Fruit fly (Drosophila melanogaster): ENCODE data around the gene Snap24.

Snap24 gene

dm6 chr3R:9791177-9791806, 28.3 kb upstream of the Snap24 start, which contains the start of the genes CG12945 and CG8507 (continued):
- TF ChIP-seq CG15514 (GFP tag; optimal IDR thresholded peaks at IDR 0.05) (peak; percentile 40), stwl (tag; optimal IDR thresholded peaks at IDR 0.05) (peak; percentile 65), CG6765 (GFP tag; optimal IDR thresholded peaks at IDR 0.05) (no peak), CG9932 (GFP tag; IDR thresholded peaks at IDR 0.05) (peak; percentile 67), CG12155 (GFP tag; optimal IDR thresholded peaks at IDR 0.05) (peak; percentile 35), CG3163 (GFP tag; optimal IDR thresholded peaks at IDR 0.05) (no peak), hb (GFP tag; IDR thresholded peaks at IDR 0.05; ENCODE audit: partially characterized antibody) (no peak), CG6791 (GFP tag; IDR thresholded peaks at IDR 0.05; ENCODE audit: partially characterized antibody) (no peak), Ssrp (tag; optimal IDR thresholded peaks at IDR 0.05) (peak; percentile 28), dm (GFP tag; optimal IDR thresholded peaks at IDR 0.05) (peak; percentile 34), CG15601 (tag; optimal IDR thresholded peaks at IDR 0.05) (peak; percentile 35), Xbp1 (GFP tag; optimal IDR thresholded peaks at IDR 0.05) (peak; percentile 68), bsh (GFP tag; optimal IDR thresholded peaks at IDR 0.05) (peak in 1 of 2 experiments; percentile 20), CG33213 (GFP tag; optimal IDR thresholded peaks at IDR 0.05) (no peak), CG30020 (tag; optimal IDR thresholded peaks at IDR 0.05) (peak; percentile 52), CG14860 (GFP tag; IDR thresholded peaks at IDR 0.05; ENCODE audit: partially characterized antibody) (no peak), Hr51 (GFP tag; optimal IDR thresholded peaks at IDR 0.05) (no peak), CG2875 (GFP tag; optimal IDR thresholded peaks at IDR 0.05) (no peak), ac (GFP tag; optimal IDR thresholded peaks at IDR 0.05) (no peak), Elba2 (GFP tag; optimal IDR thresholded peaks at IDR 0.05) (peak; percentile 37), CG4617 (GFP tag; optimal IDR thresholded peaks at IDR 0.05; ENCODE audit: borderline replicate concordance) (peak; percentile 41), CG17568 (GFP tag; optimal IDR thresholded peaks at IDR 0.05) (no peak), Oaz (GFP tag; IDR thresholded peaks at IDR 0.05) (no peak), mam (GFP tag; optimal IDR thresholded peaks at IDR 0.05) (peak; percentile 44), ems (GFP tag; optimal IDR thresholded peaks at IDR 0.05) (peak; percentile 1), MBD-R2 (GFP tag; IDR thresholded peaks at IDR 0.05) (peak; percentile 75), dysf (GFP tag; IDR thresholded peaks at IDR 0.05) (peak; percentile 34; the same call in 1 of the 3 replicates), eyg (GFP tag; optimal IDR thresholded peaks at IDR 0.05) (no peak), GATAe (GFP tag; conservative IDR thresholded peaks at IDR 0.05) (no peak), Abd-B (GFP tag; optimal IDR thresholded peaks at IDR 0.05) (peak; percentile 76), Mrtf (GFP tag; IDR thresholded peaks at IDR 0.05) (no peak), BtbVII (GFP tag; optimal IDR thresholded peaks at IDR 0.05) (no peak), CG10366 (GFP tag; IDR thresholded peaks at IDR 0.05) (no peak; the same call in 1 of the 2 replicates), CG12236 (GFP tag; optimal IDR thresholded peaks at IDR 0.05) (no peak)

dm6 chr3R:9784341-9785062, 21.6 kb upstream of the Snap24 start, which contains the start of the genes MtnA and CG8500:
TSS of gene MtnA (minus strand) at chr3R:9784370.
TSS of gene CG8500 (plus strand) at chr3R:9784653.
- TF ChIP-seq lbe (GFP tag; optimal IDR thresholded peaks at IDR 0.05) (no peak), ssp (GFP tag; IDR thresholded peaks at IDR 0.05) (no peak), CG11723 (GFP tag; optimal IDR thresholded peaks at IDR 0.05) (no peak), dmrt11E (tag; optimal IDR thresholded peaks at IDR 0.05) (no peak), inv (GFP tag; IDR thresholded peaks at IDR 0.05; ENCODE audit: partially characterized antibody) (peak; percentile 28; the same call in 1 of the 2 replicates), gsb-n (tag; optimal IDR thresholded peaks at IDR 0.05) (no peak), chif (GFP tag; optimal IDR thresholded peaks at IDR 0.05) (no peak), CG18764 (GFP tag; optimal IDR thresholded peaks at IDR 0.05) (no peak), lilli (GFP tag; optimal IDR thresholded peaks at IDR 0.05) (no peak), NfI (GFP tag; optimal IDR thresholded peaks at IDR 0.05) (no peak), Vsx1 (GFP tag; optimal IDR thresholded peaks at IDR 0.05) (no peak), seq (GFP tag; IDR thresholded peaks at IDR 0.05) (peak; percentile 31; the same call in 1 of the 2 replicates), sens (GFP tag) (peak; percentile 33), CG8924 (tag; optimal IDR thresholded peaks at IDR 0.05) (no peak), CG12769 (tag; optimal IDR thresholded peaks at IDR 0.05) (no peak)

Measured in whole organism, embryonic.